Fruit fly (Drosophila melanogaster): Measurements from ENCODE around the gene Pitslre.
A peak's percentile ranks its signal among the peaks of the same experiment; 100 is the strongest.

Pitslre gene

dm6 chr3L:20796757-20797156, 25.4 kb downstream of the Pitslre start:
- no peak for TF ChIP-seq CG17801 (GFP tag; optimal IDR thresholded peaks at IDR 0.05; ENCODE audit: partially characterized antibody)

dm6 chr3L:20797379-20797778, 26.1 kb downstream of the Pitslre start:
- no peak for TF ChIP-seq CG17801 (GFP tag; optimal IDR thresholded peaks at IDR 0.05; ENCODE audit: partially characterized antibody)

dm6 chr3L:20798325-20798846, 27.1 kb downstream of the Pitslre start, which contains the start of the genes CG3698 and tzn:
TSS of gene CG3698 (minus strand) at chr3L:20798375.
TSS of gene tzn (plus strand) at chr3L:20798645.
- peak; percentile 80 for TF ChIP-seq CG17801 (GFP tag; optimal IDR thresholded peaks at IDR 0.05; ENCODE audit: partially characterized antibody)

- no peak for TF ChIP-seq CG17801 (GFP tag; optimal IDR thresholded peaks at IDR 0.05; ENCODE audit: partially characterized antibody)
Observed at dm6 chr3L:20800208-20800607, 28.9 kb downstream of the Pitslre start, which contains the start of gene Spc105R. TSS of gene Spc105R (plus strand) at chr3L:20800410.

dm6 chr3L:20809088-20809999, 38.0 kb downstream of the Pitslre start, which contains the start of the genes CG3634 and HIPP1:
TSS of gene CG3634 (minus strand) at chr3L:20809272.
TSS of gene HIPP1 (plus strand) at chr3L:20809669.
- TF ChIP-seq CG17801 (GFP tag; optimal IDR thresholded peaks at IDR 0.05; ENCODE audit: partially characterized antibody): no peak

- peak; percentile 67 for TF ChIP-seq CG17801 (GFP tag; optimal IDR thresholded peaks at IDR 0.05; ENCODE audit: partially characterized antibody)
Observed at dm6 chr3L:20815666-20816375, 44.5 kb downstream of the Pitslre start, which contains the start of the genes CG3618 and Pka-R1. TSS of gene CG3618 (minus strand) at chr3L:20816075. TSS of gene Pka-R1 (plus strand) at chr3L:20816118.

- TF ChIP-seq CG17801 (GFP tag; optimal IDR thresholded peaks at IDR 0.05; ENCODE audit: partially characterized antibody): no peak
Observed at dm6 chr3L:20817927-20818326, 46.6 kb downstream of the Pitslre start, which contains the start of gene Mst77F. TSS of gene Mst77F (minus strand) at chr3L:20818027.

dm6 chr3L:20823206-20823803, 52.0 kb downstream of the Pitslre start:
- no peak for TF ChIP-seq CG17801 (GFP tag; optimal IDR thresholded peaks at IDR 0.05; ENCODE audit: partially characterized antibody)
